Fruit fly (Drosophila melanogaster) whole organism, prepupa: ENCODE data around the gene CG15547.

Experiments used
- Blimp-1 ChIP-seq: fragments of 200-800 bp; sonication (Bioruptor generic); optimal IDR thresholded peaks from 3 replicates; lab custom pipeline; 2017; ENCODE audit warnings: missing biosample characterization, missing genetic modification characterization, mild to moderate bottlenecking, moderate library complexity, missing genetic modification reagents
- CG10631 ChIP-seq: fragments of 200-800 bp; sonication (Bioruptor generic); optimal IDR thresholded peaks from 2 replicates; lab custom pipeline; 2016; ENCODE audit warnings: missing biosample characterization, missing genetic modification characterization
- CG11294 ChIP-seq: fragments of 200-800 bp; sonication (Bioruptor generic); IDR thresholded peaks from 2 replicates; pipeline ENCODE4 v1.3.6; 2022; ENCODE audit warnings: missing biosample characterization, missing genetic modification characterization
- CG11762 ChIP-seq: fragments of 200-800 bp; sonication (Bioruptor generic); optimal IDR thresholded peaks from 3 replicates; lab custom pipeline; 2016; ENCODE audit warnings: missing biosample characterization, missing genetic modification characterization; ENCODE audit not compliant: insufficient read depth
- CG11902 ChIP-seq: fragments of 200-800 bp; sonication (Bioruptor generic); optimal IDR thresholded peaks from 3 replicates; lab custom pipeline; 2016; ENCODE audit warnings: missing biosample characterization, missing genetic modification characterization
- CG15336 ChIP-seq: fragments of 200-800 bp; sonication (Bioruptor generic); IDR thresholded peaks from 2 replicates; pipeline ENCODE4 v1.3.6; 2022; ENCODE audit warnings: missing biosample characterization, missing genetic modification characterization
- CG1621 ChIP-seq: fragments of 200-800 bp; sonication (Bioruptor generic); optimal IDR thresholded peaks from 3 replicates; lab custom pipeline; 2018; ENCODE audit warnings: missing biosample characterization, mild to moderate bottlenecking, missing genetic modification characterization
- CG16779 ChIP-seq: fragments of 200-800 bp; sonication (Bioruptor generic); optimal IDR thresholded peaks from 3 replicates; lab custom pipeline; 2017; ENCODE audit warnings: missing biosample characterization, mild to moderate bottlenecking, missing genetic modification characterization
- CG3032 ChIP-seq: fragments of 200-800 bp; optimal IDR thresholded peaks from 2 replicates; lab custom pipeline; 2019; ENCODE audit warnings: missing biosample characterization, mild to moderate bottlenecking, missing genetic modification characterization, moderate library complexity
- CG31627 ChIP-seq: fragments of 200-800 bp; sonication (Bioruptor generic); optimal IDR thresholded peaks from 3 replicates; lab custom pipeline; 2016; ENCODE audit warnings: missing biosample characterization, missing genetic modification characterization
- CG32006 ChIP-seq: fragments of 200-800 bp; sonication (Bioruptor generic); optimal IDR thresholded peaks from 3 replicates; lab custom pipeline; 2017; ENCODE audit warnings: missing biosample characterization, mild to moderate bottlenecking, missing genetic modification characterization
- CG34406 ChIP-seq: fragments of 200-800 bp; sonication (Bioruptor generic); optimal IDR thresholded peaks from 3 replicates; lab custom pipeline; 2016; ENCODE audit warnings: missing biosample characterization, missing genetic modification characterization
- CG4318 ChIP-seq: fragments of 200-800 bp; sonication (Bioruptor generic); optimal IDR thresholded peaks from 3 replicates; lab custom pipeline; 2017; ENCODE audit warnings: missing biosample characterization, mild to moderate bottlenecking, missing genetic modification characterization
- CG6163 ChIP-seq: fragments of 200-800 bp; sonication (Bioruptor generic); IDR thresholded peaks from 3 replicates; pipeline ENCODE4 v1.3.6; 2022; ENCODE audit warnings: missing biosample characterization, missing genetic modification characterization
- CG6276 ChIP-seq: fragments of 200-800 bp; sonication (Bioruptor generic); optimal IDR thresholded peaks from 2 replicates; lab custom pipeline; 2017; ENCODE audit warnings: missing biosample characterization, mild to moderate bottlenecking, missing genetic modification characterization
- CG6792 ChIP-seq: fragments of 200-800 bp; sonication (Bioruptor generic); optimal IDR thresholded peaks from 3 replicates; lab custom pipeline; 2016; ENCODE audit warnings: missing biosample characterization, missing genetic modification characterization
- CG6808 ChIP-seq: fragments of 200-800 bp; sonication (Bioruptor generic); optimal IDR thresholded peaks from 3 replicates; lab custom pipeline; 2017; ENCODE audit warnings: missing biosample characterization, missing genetic modification characterization, mild to moderate bottlenecking, moderate library complexity, missing genetic modification reagents
- CG6854 ChIP-seq: fragments of 200-800 bp; sonication (Bioruptor generic); optimal IDR thresholded peaks from 2 replicates; lab custom pipeline; 2017; ENCODE audit warnings: missing biosample characterization, mild to moderate bottlenecking, missing genetic modification characterization
- CG7368 ChIP-seq: fragments of 200-800 bp; sonication (Bioruptor generic); optimal IDR thresholded peaks from 3 replicates; lab custom pipeline; 2016; ENCODE audit warnings: missing biosample characterization, missing genetic modification characterization
- CG8119 ChIP-seq: fragments of 200-800 bp; sonication (Bioruptor generic); IDR thresholded peaks from 3 replicates; pipeline ENCODE4 v1.3.6; 2022; ENCODE audit warnings: missing biosample characterization, missing genetic modification characterization
- CG8319 ChIP-seq: fragments of 200-800 bp; sonication (Bioruptor generic); optimal IDR thresholded peaks from 3 replicates; lab custom pipeline; 2016; ENCODE audit warnings: missing biosample characterization, missing genetic modification characterization
- CG9139 ChIP-seq: fragments of 200-800 bp; sonication (Bioruptor generic); optimal IDR thresholded peaks from 3 replicates; lab custom pipeline; 2017; ENCODE audit warnings: missing biosample characterization, mild to moderate bottlenecking, missing genetic modification characterization
- Eip75B ChIP-seq: fragments of 200-800 bp; sonication (Bioruptor generic); optimal IDR thresholded peaks from 3 replicates; lab custom pipeline; 2016; ENCODE audit warnings: missing biosample characterization, missing genetic modification characterization
- Eip78C ChIP-seq: fragments of 200-800 bp; sonication (Bioruptor generic); peaks from one replicate; lab custom pipeline; 2016; ENCODE audit warnings: missing biosample characterization, missing genetic modification characterization
- Eip93F ChIP-seq: fragments of 200-800 bp; sonication (Bioruptor generic); optimal IDR thresholded peaks from 2 replicates; lab custom pipeline; 2016; ENCODE audit warnings: missing biosample characterization, mild to moderate bottlenecking, missing genetic modification characterization
- Ets96B ChIP-seq: fragments of 200-800 bp; optimal IDR thresholded peaks from 2 replicates; lab custom pipeline; 2019; ENCODE audit warnings: missing biosample characterization, mild to moderate bottlenecking, missing genetic modification characterization, moderate library complexity
- Gug ChIP-seq: fragments of 200-800 bp; sonication (Bioruptor generic); IDR thresholded peaks from 2 replicates; pipeline ENCODE4 v1.3.6; 2022; ENCODE audit warnings: missing biosample characterization, missing genetic modification characterization
- Hr38 ChIP-seq: sonication (Bioruptor generic); optimal IDR thresholded peaks from 2 replicates; lab custom pipeline; 2016; ENCODE audit warnings: missing biosample characterization, missing genetic modification characterization
- Hr39 ChIP-seq: fragments of 200-800 bp; sonication (Bioruptor generic); optimal IDR thresholded peaks from 2 replicates; lab custom pipeline; 2016; ENCODE audit warnings: missing biosample characterization, missing genetic modification characterization
- Lpt ChIP-seq: fragments of 200-800 bp; sonication (Bioruptor generic); optimal IDR thresholded peaks from 3 replicates; lab custom pipeline; 2016; ENCODE audit warnings: missing biosample characterization, missing genetic modification characterization
- Met ChIP-seq: fragments of 200-800 bp; sonication (Bioruptor generic); optimal IDR thresholded peaks from 3 replicates; lab custom pipeline; 2016; ENCODE audit warnings: missing biosample characterization, missing genetic modification characterization
- OdsH ChIP-seq: fragments of 200-800 bp; sonication (Bioruptor generic); optimal IDR thresholded peaks from 3 replicates; lab custom pipeline; 2016; ENCODE audit warnings: missing biosample characterization, missing genetic modification characterization
- Sox102F ChIP-seq: fragments of 200-800 bp; sonication (Bioruptor generic); optimal IDR thresholded peaks from 2 replicates; lab custom pipeline; 2016; ENCODE audit warnings: missing biosample characterization, mild to moderate bottlenecking, missing genetic modification characterization
- Sox14 ChIP-seq: fragments of 200-800 bp; sonication (Bioruptor generic); optimal IDR thresholded peaks from 3 replicates; lab custom pipeline; 2016; ENCODE audit warnings: missing biosample characterization, missing genetic modification characterization
- Sox15 ChIP-seq: fragments of 200-800 bp; sonication (Bioruptor generic); optimal IDR thresholded peaks from 3 replicates; lab custom pipeline; 2016; ENCODE audit warnings: missing biosample characterization, missing genetic modification characterization
- achi ChIP-seq: fragments of 200-800 bp; sonication (Bioruptor generic); optimal IDR thresholded peaks from 3 replicates; lab custom pipeline; 2016; ENCODE audit warnings: missing biosample characterization, missing genetic modification characterization
- acj6 ChIP-seq: fragments of 200-800 bp; sonication (Bioruptor generic); optimal IDR thresholded peaks from 3 replicates; lab custom pipeline; 2016; ENCODE audit warnings: missing biosample characterization, missing genetic modification characterization
- cyc ChIP-seq: fragments of 200-800 bp; sonication (Bioruptor generic); optimal IDR thresholded peaks from 3 replicates; lab custom pipeline; 2016; ENCODE audit warnings: missing biosample characterization, missing genetic modification characterization
- dac ChIP-seq: fragments of 200-800 bp; sonication (Bioruptor generic); optimal IDR thresholded peaks from 2 replicates; lab custom pipeline; 2017; ENCODE audit warnings: missing biosample characterization, mild to moderate bottlenecking, missing genetic modification characterization
- dsx ChIP-seq: fragments of 200-800 bp; optimal IDR thresholded peaks from 3 replicates; lab custom pipeline; 2019; ENCODE audit warnings: missing biosample characterization, mild to moderate bottlenecking, missing genetic modification characterization, moderate library complexity; ENCODE audit not compliant: poor library complexity, severe bottlenecking
- eg ChIP-seq: fragments of 200-800 bp; sonication (Bioruptor generic); IDR thresholded peaks from 3 replicates; pipeline ENCODE4 v1.3.6; 2022; ENCODE audit warnings: missing biosample characterization, missing genetic modification characterization
- esn ChIP-seq: fragments of 200-800 bp; sonication (Bioruptor generic); optimal IDR thresholded peaks from 2 replicates; lab custom pipeline; 2016; ENCODE audit warnings: missing biosample characterization, mild to moderate bottlenecking, missing genetic modification characterization, moderate library complexity
- fd59A ChIP-seq: fragments of 200-800 bp; sonication (Bioruptor generic); optimal IDR thresholded peaks from 2 replicates; lab custom pipeline; 2017; ENCODE audit warnings: missing biosample characterization, mild to moderate bottlenecking, missing genetic modification characterization, missing genetic modification reagents
- fd85E ChIP-seq: fragments of 200-800 bp; sonication (Bioruptor generic); optimal IDR thresholded peaks from 3 replicates; lab custom pipeline; 2016; ENCODE audit warnings: missing biosample characterization, missing genetic modification characterization
- fkh ChIP-seq: fragments of 200-800 bp; sonication (Bioruptor generic); optimal IDR thresholded peaks from 3 replicates; lab custom pipeline; 2017; ENCODE audit warnings: missing biosample characterization, mild to moderate bottlenecking, missing genetic modification characterization, moderate library complexity
- lz ChIP-seq: fragments of 200-800 bp; sonication (Bioruptor generic); optimal IDR thresholded peaks from 3 replicates; lab custom pipeline; 2016; ENCODE audit warnings: missing biosample characterization, missing genetic modification characterization
- net ChIP-seq: fragments of 200-800 bp; sonication (Bioruptor generic); optimal IDR thresholded peaks from 3 replicates; lab custom pipeline; 2016; ENCODE audit warnings: missing biosample characterization, missing genetic modification characterization
- salr ChIP-seq, 2 experiments: fragments of 200-800 bp; sonication (Bioruptor generic); optimal IDR thresholded peaks; 3 replicates each; lab custom pipeline; 2016 to 2018; ENCODE audit warnings: missing biosample characterization in 2 of 2, missing genetic modification characterization in 2 of 2, mild to moderate bottlenecking in 1 of 2
- spab ChIP-seq: fragments of 200-800 bp; sonication (Bioruptor generic); optimal IDR thresholded peaks from 2 replicates; lab custom pipeline; 2017; ENCODE audit warnings: missing biosample characterization, mild to moderate bottlenecking, missing genetic modification characterization, missing genetic modification reagents
- ss ChIP-seq, 2 experiments: fragments of 200-800 bp; sonication (Bioruptor generic); optimal IDR thresholded peaks; 2 replicates in 1 of 2; 3 replicates in 1 of 2; lab custom pipeline; 2017 to 2018; ENCODE audit warnings: mild to moderate bottlenecking in 2 of 2, missing biosample characterization in 2 of 2, missing genetic modification characterization in 2 of 2, moderate library complexity in 1 of 2
- svp ChIP-seq: fragments of 200-800 bp; sonication (Bioruptor generic); peaks from one replicate; lab custom pipeline; 2016; ENCODE audit warnings: missing biosample characterization, missing genetic modification characterization
- topi ChIP-seq: fragments of 200-800 bp; sonication (Bioruptor generic); optimal IDR thresholded peaks from 3 replicates; lab custom pipeline; 2016; ENCODE audit warnings: missing biosample characterization, missing genetic modification characterization
- vri ChIP-seq: fragments of 200-800 bp; sonication (Bioruptor generic); optimal IDR thresholded peaks from 3 replicates; lab custom pipeline; 2016; ENCODE audit warnings: missing biosample characterization, mild to moderate bottlenecking, missing genetic modification characterization

The CG15547 gene

dm6 chr3R:30874679-30875078 is 8.6 kb downstream of the CG15547 start:
- TF ChIP-seq Sox14 (GFP tag; lab: Kevin White, UChicago), result no peak
- no peak for TF ChIP-seq CG9139 (GFP tag; lab: Kevin White, UChicago)
- no peak for TF ChIP-seq OdsH
- no peak for TF ChIP-seq CG8319 (GFP tag; lab: Kevin White, UChicago)
- no peak for TF ChIP-seq CG7368 (GFP tag; lab: Kevin White, UChicago)
- TF ChIP-seq CG3032 (tag; lab: Kevin White, UChicago), result no peak
- TF ChIP-seq CG11294 (GFP tag; lab: Robert Waterston, UW), result 0 out of 2 replicates have a peak, but pooled peaks have one; percentile 9
- no peak for TF ChIP-seq Sox15 (GFP tag; lab: Kevin White, UChicago)
- TF ChIP-seq net (GFP tag; lab: Kevin White, UChicago), result no peak
- peak; percentile 60; the same call in 2 of the 3 replicates for TF ChIP-seq CG6163 (GFP tag; lab: Robert Waterston, UW)
- TF ChIP-seq dac (GFP tag; lab: Kevin White, UChicago), result no peak
- no peak for TF ChIP-seq CG31627 (GFP tag; lab: Kevin White, UChicago)
- TF ChIP-seq CG16779, result no peak
- TF ChIP-seq CG6276 (GFP tag; lab: Kevin White, UChicago), result no peak
- no peak for TF ChIP-seq CG4318 (GFP tag; lab: Kevin White, UChicago)
- TF ChIP-seq Sox102F (GFP tag; lab: Kevin White, UChicago), result no peak
- TF ChIP-seq Blimp-1 (GFP tag; lab: Kevin White, UChicago), result no peak
- no peak for TF ChIP-seq CG34406 (GFP tag; lab: Kevin White, UChicago)
- no peak for TF ChIP-seq fd85E
- TF ChIP-seq fkh (GFP tag; lab: Kevin White, UChicago), result no peak
- 0 out of 3 replicates have a peak, but pooled peaks have one; percentile 44 for TF ChIP-seq CG8119 (GFP tag; lab: Robert Waterston, UW)
- TF ChIP-seq Ets96B (tag; lab: Kevin White, UChicago), result no peak
- TF ChIP-seq achi (GFP tag; lab: Kevin White, UChicago), result no peak
- no peak for TF ChIP-seq CG11762 (GFP tag; lab: Kevin White, UChicago)
- no peak for TF ChIP-seq spab (GFP tag; lab: Kevin White, UChicago)
- no peak for TF ChIP-seq CG6808
- no peak; the same call in 1 of the 2 replicates for TF ChIP-seq Gug (GFP tag; lab: Robert Waterston, UW)
- no peak for TF ChIP-seq cyc (GFP tag; lab: Kevin White, UChicago)
- no peak for TF ChIP-seq CG6792
- TF ChIP-seq Eip78C (GFP tag; lab: Kevin White, UChicago), result peak; percentile 61
- TF ChIP-seq svp (GFP tag; lab: Kevin White, UChicago), result no peak
- TF ChIP-seq dsx (GFP tag; lab: Kevin White, UChicago), result no peak
- TF ChIP-seq CG11902 (GFP tag; lab: Kevin White, UChicago), result no peak
- TF ChIP-seq Eip75B (GFP tag; lab: Kevin White, UChicago), result peak; percentile 7
- no peak for TF ChIP-seq fd59A (GFP tag; lab: Kevin White, UChicago)
- TF ChIP-seq CG10631, result no peak
- peak; percentile 45 for TF ChIP-seq CG32006 (GFP tag; lab: Kevin White, UChicago)
- TF ChIP-seq Hr39 (GFP tag; lab: Kevin White, UChicago), result no peak
- TF ChIP-seq CG6854 (GFP tag; lab: Kevin White, UChicago), result no peak
- TF ChIP-seq CG1621 (tag; lab: Kevin White, UChicago), result no peak
- TF ChIP-seq Hr38 (GFP tag; lab: Kevin White, UChicago), result no peak
- TF ChIP-seq topi (GFP tag; lab: Kevin White, UChicago), result no peak
- no peak for TF ChIP-seq acj6
- no peak for TF ChIP-seq salr (GFP tag; optimal IDR thresholded peaks at IDR 0.05; lab: Kevin White, UChicago)
- TF ChIP-seq ss (GFP tag; optimal IDR thresholded peaks at IDR 0.05; lab: Kevin White, UChicago), result peak in 1 of 2 experiments; percentile 59
- no peak for TF ChIP-seq lz (GFP tag; lab: Kevin White, UChicago)
- TF ChIP-seq Lpt (GFP tag; lab: Kevin White, UChicago), result peak; percentile 13
- no peak for TF ChIP-seq vri
- TF ChIP-seq eg (GFP tag; lab: Robert Waterston, UW), result peak; percentile 60; the same call in 1 of the 3 replicates
- TF ChIP-seq CG15336 (GFP tag; lab: Robert Waterston, UW), result 0 out of 2 replicates have a peak, but pooled peaks have one; percentile 34
- no peak for TF ChIP-seq Met
- no peak for TF ChIP-seq esn (GFP tag; lab: Kevin White, UChicago)
- TF ChIP-seq Eip93F (GFP tag; lab: Kevin White, UChicago), result no peak
